Fruit fly (Drosophila melanogaster) whole organism, embryonic: Measurements from ENCODE around the gene Oatp30B.
A peak's percentile ranks its signal among the peaks of the same experiment; 100 is the strongest.

Experiments
- Asciz ChIP-seq: fragments of 200-800 bp; sonication (Bioruptor generic); optimal IDR thresholded peaks from 2 replicates; lab custom pipeline; 2017; ENCODE audit warnings: missing biosample characterization, mild to moderate bottlenecking, missing genetic modification characterization, missing genetic modification reagents
- B-H2 ChIP-seq: fragments of 200-800 bp; sonication (Bioruptor generic); optimal IDR thresholded peaks from 2 replicates; lab custom pipeline; 2018; ENCODE audit warnings: missing biosample characterization, mild to moderate bottlenecking, missing genetic modification characterization
- Bdp1 ChIP-seq: fragments of 200-800 bp; sonication (Bioruptor generic); optimal IDR thresholded peaks from 3 replicates; lab custom pipeline; 2016; ENCODE audit warnings: missing biosample characterization, missing genetic modification characterization
- CG10274 ChIP-seq: fragments of 200-800 bp; sonication (Bioruptor generic); optimal IDR thresholded peaks from 3 replicates; lab custom pipeline; 2017; ENCODE audit warnings: missing biosample characterization, mild to moderate bottlenecking, missing genetic modification characterization
- CG10979 ChIP-seq: fragments of 200-800 bp; sonication (Bioruptor generic); optimal IDR thresholded peaks from 2 replicates; lab custom pipeline; 2018; ENCODE audit warnings: missing biosample characterization, mild to moderate bottlenecking, missing genetic modification characterization, moderate library complexity
- CG11560 ChIP-seq: fragments of 200-800 bp; sonication (Bioruptor generic); IDR thresholded peaks from 3 replicates; pipeline ENCODE4 v1.3.6; 2022; ENCODE audit warnings: missing biosample characterization, missing genetic modification characterization
- CG13624 ChIP-seq: fragments of 200-800 bp; sonication (Bioruptor generic); optimal IDR thresholded peaks from 2 replicates; lab custom pipeline; 2016; ENCODE audit warnings: missing biosample characterization, missing genetic modification characterization
- CG14014 ChIP-seq: fragments of 200-800 bp; sonication (Bioruptor generic); IDR thresholded peaks from 2 replicates; pipeline ENCODE4 v1.3.6; 2022; ENCODE audit warnings: missing biosample characterization, missing genetic modification characterization
- CG1647 ChIP-seq: fragments of 200-800 bp; sonication (Bioruptor generic); optimal IDR thresholded peaks from 3 replicates; lab custom pipeline; 2016; ENCODE audit warnings: missing biosample characterization, missing genetic modification characterization
- CG17361 ChIP-seq: fragments of 200-800 bp; sonication (Bioruptor generic); IDR thresholded peaks from 3 replicates; pipeline ENCODE4 v1.3.6; 2022; ENCODE audit warnings: missing biosample characterization, missing genetic modification characterization
- CG1792 ChIP-seq: fragments of 200-800 bp; sonication (Bioruptor generic); optimal IDR thresholded peaks from 2 replicates; lab custom pipeline; 2016; ENCODE audit warnings: missing biosample characterization, missing genetic modification characterization
- CG18619 ChIP-seq: fragments of 200-800 bp; sonication (Bioruptor generic); optimal IDR thresholded peaks from 3 replicates; lab custom pipeline; 2017; ENCODE audit warnings: missing biosample characterization, mild to moderate bottlenecking, missing genetic modification characterization
- CG2678 ChIP-seq: fragments of 200-800 bp; sonication (Bioruptor generic); optimal IDR thresholded peaks from 3 replicates; lab custom pipeline; 2019; ENCODE audit warnings: missing biosample characterization, mild to moderate bottlenecking, missing genetic modification characterization, moderate library complexity
- CG31365 ChIP-seq: fragments of 200-800 bp; sonication (Bioruptor generic); optimal IDR thresholded peaks from 2 replicates; lab custom pipeline; 2018; ENCODE audit warnings: missing biosample characterization, mild to moderate bottlenecking, missing genetic modification characterization
- CG3163 ChIP-seq: fragments of 200-800 bp; sonication (Bioruptor generic); optimal IDR thresholded peaks from 3 replicates; lab custom pipeline; 2016; ENCODE audit warnings: missing biosample characterization, missing genetic modification characterization
- CG4404 ChIP-seq: fragments of 200-800 bp; sonication (Bioruptor generic); IDR thresholded peaks from 2 replicates; pipeline ENCODE4 v1.3.6; 2022; ENCODE audit warnings: missing biosample characterization, missing genetic modification characterization
- CG4707 ChIP-seq: fragments of 200-800 bp; sonication (Bioruptor generic); optimal IDR thresholded peaks from 2 replicates; lab custom pipeline; 2018; ENCODE audit warnings: missing biosample characterization, mild to moderate bottlenecking, missing genetic modification characterization, moderate library complexity
- CG4854 ChIP-seq: fragments of 200-800 bp; sonication (Bioruptor generic); optimal IDR thresholded peaks from 2 replicates; lab custom pipeline; 2016; ENCODE audit warnings: missing biosample characterization, missing genetic modification characterization, inconsistent platforms
- CG5245 ChIP-seq: fragments of 200-800 bp; sonication (Bioruptor generic); optimal IDR thresholded peaks from 3 replicates; lab custom pipeline; 2016; ENCODE audit warnings: missing biosample characterization, missing genetic modification characterization
- CG9932 ChIP-seq: fragments of 200-800 bp; sonication (Bioruptor generic); IDR thresholded peaks from 2 replicates; pipeline ENCODE4 v1.3.6; 2022; ENCODE audit warnings: missing biosample characterization, missing genetic modification characterization
- Doc3 ChIP-seq: fragments of 200-800 bp; sonication (Bioruptor generic); IDR thresholded peaks from 3 replicates; pipeline ENCODE4 v1.3.6; 2022; ENCODE audit warnings: missing biosample characterization, missing genetic modification characterization; ENCODE audit not compliant: partially characterized antibody
- GATAe ChIP-seq: fragments of 200-800 bp; sonication (Bioruptor generic); conservative IDR thresholded peaks from 2 replicates; pipeline ENCODE4 v1.3.6; 2022; ENCODE audit warnings: missing biosample characterization, missing genetic modification characterization
- H15 ChIP-seq: fragments of 200-800 bp; sonication (Bioruptor generic); IDR thresholded peaks from 3 replicates; pipeline ENCODE4 v1.3.6; 2022; ENCODE audit warnings: missing biosample characterization, missing genetic modification characterization
- H2.0 ChIP-seq: fragments of 200-800 bp; sonication (Bioruptor generic); IDR thresholded peaks from 2 replicates; pipeline ENCODE4 v1.3.6; 2022; ENCODE audit warnings: missing biosample characterization, missing genetic modification characterization
- Lhr ChIP-seq: fragments of 200-800 bp; sonication (Bioruptor generic); optimal IDR thresholded peaks from 3 replicates; lab custom pipeline; 2017; ENCODE audit warnings: mild to moderate bottlenecking, missing biosample characterization, missing genetic modification reagents, missing genetic modification characterization
- MESR4 ChIP-seq: fragments of 200-800 bp; sonication (Bioruptor generic); optimal IDR thresholded peaks from 2 replicates; lab custom pipeline; 2018; ENCODE audit warnings: missing biosample characterization, mild to moderate bottlenecking, missing genetic modification characterization, moderate library complexity
- Opbp ChIP-seq: fragments of 200-800 bp; sonication (Bioruptor generic); IDR thresholded peaks from 3 replicates; pipeline ENCODE4 v1.3.6; 2022; ENCODE audit warnings: missing biosample characterization, missing genetic modification characterization; ENCODE audit not compliant: partially characterized antibody
- Sox100B ChIP-seq: fragments of 200-800 bp; sonication (Bioruptor generic); optimal IDR thresholded peaks from 3 replicates; lab custom pipeline; 2018; ENCODE audit warnings: missing biosample characterization, mild to moderate bottlenecking, missing genetic modification characterization
- Sry-β ChIP-seq: fragments of 200-800 bp; sonication (Bioruptor generic); optimal IDR thresholded peaks from 2 replicates; lab custom pipeline; 2018; ENCODE audit warnings: missing biosample characterization, mild to moderate bottlenecking, missing genetic modification characterization, moderate library complexity
- Xbp1 ChIP-seq: fragments of 200-800 bp; sonication (Bioruptor generic); optimal IDR thresholded peaks from 3 replicates; lab custom pipeline; 2016; ENCODE audit warnings: missing biosample characterization, mild to moderate bottlenecking, missing genetic modification characterization
- ac ChIP-seq: fragments of 200-800 bp; sonication (Bioruptor generic); optimal IDR thresholded peaks from 3 replicates; lab custom pipeline; 2017; ENCODE audit warnings: missing biosample characterization, mild to moderate bottlenecking, missing genetic modification characterization
- bowl ChIP-seq: fragments of 200-800 bp; sonication (Bioruptor generic); IDR thresholded peaks from 2 replicates; pipeline ENCODE4 v1.3.6; 2022; ENCODE audit warnings: missing biosample characterization, missing genetic modification characterization
- chif ChIP-seq, 2 experiments: fragments of 200-800 bp; sonication (Bioruptor generic); optimal IDR thresholded peaks; 3 replicates each; lab custom pipeline; 2016; ENCODE audit warnings: missing biosample characterization in 2 of 2, missing genetic modification characterization in 2 of 2
- chn ChIP-seq: fragments of 200-800 bp; sonication (Bioruptor generic); optimal IDR thresholded peaks from 2 replicates; lab custom pipeline; 2016; ENCODE audit warnings: missing biosample characterization, missing genetic modification characterization
- dmrt11E ChIP-seq: fragments of 200-800 bp; sonication (Bioruptor generic); optimal IDR thresholded peaks from 3 replicates; lab custom pipeline; 2018; ENCODE audit warnings: missing biosample characterization, mild to moderate bottlenecking, missing genetic modification characterization, moderate library complexity
- fd96Cb ChIP-seq: fragments of 200-800 bp; sonication (Bioruptor generic); optimal IDR thresholded peaks from 2 replicates; lab custom pipeline; 2018; ENCODE audit warnings: missing biosample characterization, mild to moderate bottlenecking, missing genetic modification characterization, moderate library complexity
- gcm ChIP-seq: fragments of 200-800 bp; sonication (Bioruptor generic); optimal IDR thresholded peaks from 2 replicates; lab custom pipeline; 2019; ENCODE audit warnings: missing biosample characterization, mild to moderate bottlenecking, missing genetic modification characterization, moderate library complexity
- grau ChIP-seq: fragments of 200-800 bp; optimal IDR thresholded peaks from 3 replicates; lab custom pipeline; 2019; ENCODE audit warnings: missing biosample characterization, mild to moderate bottlenecking, missing genetic modification characterization, moderate library complexity
- inv ChIP-seq: fragments of 200-800 bp; sonication (Bioruptor generic); IDR thresholded peaks from 2 replicates; pipeline ENCODE4 v1.3.6; 2022; ENCODE audit warnings: missing biosample characterization, missing genetic modification characterization; ENCODE audit not compliant: partially characterized antibody
- lov ChIP-seq, 2 experiments: fragments of 200-800 bp in 1 of 2; fragments of >200 bp in 1 of 2; sonication (Bioruptor generic) in 1 of 2; IDR thresholded peaks in 1 of 2; optimal IDR thresholded peaks in 1 of 2; 2 replicates in 1 of 2; 3 replicates in 1 of 2; pipeline versions ENCODE4 v1.3.6 to Lab custom; 2017 to 2022; ENCODE audit warnings: missing biosample characterization in 1 of 2, missing genetic modification characterization in 1 of 2
- nom ChIP-seq: fragments of 200-800 bp; sonication (Bioruptor generic); optimal IDR thresholded peaks from 2 replicates; lab custom pipeline; 2017; ENCODE audit warnings: missing biosample characterization, missing genetic modification characterization, mild to moderate bottlenecking, moderate library complexity, missing genetic modification reagents
- pfk ChIP-seq: fragments of 200-800 bp; sonication (Bioruptor generic); optimal IDR thresholded peaks from 2 replicates; lab custom pipeline; 2018; ENCODE audit warnings: missing biosample characterization, mild to moderate bottlenecking, missing genetic modification characterization, moderate library complexity
- prd ChIP-seq, 3 experiments: fragments of >200 bp in 2 of 3; fragments of 200-800 bp in 1 of 3; sonication (Bioruptor generic) in 1 of 3; optimal IDR thresholded peaks in 2 of 3; IDR thresholded peaks in 1 of 3; 2 replicates in 2 of 3; 3 replicates in 1 of 3; pipeline versions ENCODE4 v1.3.6 to Lab custom; 2017 to 2022; ENCODE audit warnings: missing biosample characterization in 1 of 3, missing genetic modification characterization in 1 of 3
- tap ChIP-seq: fragments of 200-800 bp; optimal IDR thresholded peaks from 3 replicates; lab custom pipeline; 2019; ENCODE audit warnings: missing biosample characterization, mild to moderate bottlenecking, missing genetic modification characterization, moderate library complexity
- tll ChIP-seq, 2 experiments: fragments of 200-800 bp in 1 of 2; fragments of >200 bp in 1 of 2; sonication (Bioruptor generic) in 1 of 2; optimal IDR thresholded peaks; 2 replicates each; lab custom pipeline; 2017 to 2019; ENCODE audit warnings: missing biosample characterization in 2 of 2, missing genetic modification characterization in 2 of 2, mild to moderate bottlenecking in 1 of 2, moderate library complexity in 1 of 2
- twi ChIP-seq: fragments of 200-800 bp; optimal IDR thresholded peaks from 2 replicates; lab custom pipeline; 2019; ENCODE audit warnings: missing biosample characterization, mild to moderate bottlenecking, missing genetic modification characterization, moderate library complexity
- vnd ChIP-seq: fragments of 200-800 bp; sonication (Bioruptor generic); IDR thresholded peaks from 3 replicates; pipeline ENCODE4 v1.3.6; 2022; ENCODE audit warnings: missing biosample characterization, missing genetic modification characterization; ENCODE audit not compliant: partially characterized antibody

Oatp30B gene

dm6 chr2L:9567398-9567856 is 46.4 kb downstream of the Oatp30B start (continued):
- peak; percentile 96 for TF ChIP-seq CG13624 (GFP tag; lab: Kevin White, UChicago)
- peak; percentile 88 for TF ChIP-seq GATAe (GFP tag; lab: Robert Waterston, UW)
- TF ChIP-seq Lhr (GFP tag; lab: Kevin White, UChicago): peak; percentile 97
- peak; percentile 96 for TF ChIP-seq CG14014 (GFP tag; lab: Robert Waterston, UW)
- peak; percentile 95 for TF ChIP-seq CG2678
- TF ChIP-seq CG1647 (GFP tag; lab: Kevin White, UChicago): peak; percentile 96
- TF ChIP-seq prd (optimal IDR thresholded peaks at IDR 0.05; lab: Kevin White, UChicago): no peak
- peak; percentile 72 for TF ChIP-seq prd (GFP tag; IDR thresholded peaks at IDR 0.05; lab: Robert Waterston, UW)
- TF ChIP-seq chn (GFP tag; lab: Kevin White, UChicago): peak; percentile 90
- no peak for TF ChIP-seq inv (GFP tag; lab: Robert Waterston, UW)
- peak; percentile 95 for TF ChIP-seq CG31365
- peak; percentile 96 for TF ChIP-seq CG5245
- TF ChIP-seq CG1792 (GFP tag; lab: Kevin White, UChicago): peak; percentile 88
- TF ChIP-seq B-H2 (GFP tag; lab: Kevin White, UChicago): peak; percentile 100
- TF ChIP-seq CG4707: peak; percentile 99
- TF ChIP-seq MESR4 (GFP tag; lab: Kevin White, UChicago): peak; percentile 89
- peak; percentile 100 for TF ChIP-seq Asciz (GFP tag; lab: Kevin White, UChicago)
- TF ChIP-seq bowl (GFP tag; lab: Robert Waterston, UW): peak; percentile 94
- TF ChIP-seq tll (GFP tag; optimal IDR thresholded peaks at IDR 0.05; lab: Kevin White, UChicago): peak in 1 of 2 experiments; percentile 31
- TF ChIP-seq fd96Cb: peak; percentile 84
- peak; percentile 25; the same call in 1 of the 3 replicates for TF ChIP-seq CG11560 (tag; lab: Robert Waterston, UW)
- peak; percentile 95 for TF ChIP-seq CG10274 (GFP tag; lab: Kevin White, UChicago)
- TF ChIP-seq pfk (GFP tag; lab: Kevin White, UChicago): peak; percentile 89
- peak; percentile 95 for TF ChIP-seq H15 (GFP tag; lab: Robert Waterston, UW)
- peak; percentile 84 for TF ChIP-seq CG3163
- peak; percentile 94 for TF ChIP-seq tap (tag; lab: Kevin White, UChicago)
- TF ChIP-seq CG18619 (GFP tag; lab: Kevin White, UChicago): peak; percentile 99
- peak; percentile 78 for TF ChIP-seq nom
- peak; percentile 85 for TF ChIP-seq CG9932 (GFP tag; lab: Robert Waterston, UW)
- no peak for TF ChIP-seq Opbp
- peak; percentile 95 for TF ChIP-seq grau (tag; lab: Kevin White, UChicago)
- TF ChIP-seq vnd (GFP tag; lab: Robert Waterston, UW): no peak
- peak; percentile 91 for TF ChIP-seq CG10979
- TF ChIP-seq dmrt11E (tag; lab: Kevin White, UChicago): peak; percentile 44
- TF ChIP-seq Sox100B: peak; percentile 98
- peak; percentile 93 for TF ChIP-seq H2.0 (GFP tag; lab: Robert Waterston, UW)
- TF ChIP-seq CG4404 (GFP tag; lab: Robert Waterston, UW): no peak
- TF ChIP-seq ac: peak; percentile 89
- TF ChIP-seq chif (GFP tag; optimal IDR thresholded peaks at IDR 0.05; lab: Kevin White, UChicago): peak; percentile 85 to 94
- no peak for TF ChIP-seq lov (optimal IDR thresholded peaks at IDR 0.05; lab: Kevin White, UChicago)
- TF ChIP-seq lov (GFP tag; IDR thresholded peaks at IDR 0.05; lab: Robert Waterston, UW): peak; percentile 97
- no peak for TF ChIP-seq Doc3
- peak; percentile 81 for TF ChIP-seq Sry-β
- peak; percentile 99 for TF ChIP-seq gcm (GFP tag; lab: Kevin White, UChicago)
- peak; percentile 97 for TF ChIP-seq CG4854 (GFP tag; lab: Kevin White, UChicago)
- peak; percentile 96 for TF ChIP-seq Xbp1 (GFP tag; lab: Kevin White, UChicago)
- TF ChIP-seq CG17361: peak; percentile 93
- TF ChIP-seq Bdp1 (GFP tag; lab: Kevin White, UChicago): peak; percentile 90
- TF ChIP-seq twi (tag; lab: Kevin White, UChicago): peak; percentile 87
